Fruit fly (Drosophila melanogaster): ENCODE measurements around the gene Mics1.
A peak's percentile ranks its signal among the peaks of the same experiment; 100 is the strongest.

Mics1 gene

DNA sequence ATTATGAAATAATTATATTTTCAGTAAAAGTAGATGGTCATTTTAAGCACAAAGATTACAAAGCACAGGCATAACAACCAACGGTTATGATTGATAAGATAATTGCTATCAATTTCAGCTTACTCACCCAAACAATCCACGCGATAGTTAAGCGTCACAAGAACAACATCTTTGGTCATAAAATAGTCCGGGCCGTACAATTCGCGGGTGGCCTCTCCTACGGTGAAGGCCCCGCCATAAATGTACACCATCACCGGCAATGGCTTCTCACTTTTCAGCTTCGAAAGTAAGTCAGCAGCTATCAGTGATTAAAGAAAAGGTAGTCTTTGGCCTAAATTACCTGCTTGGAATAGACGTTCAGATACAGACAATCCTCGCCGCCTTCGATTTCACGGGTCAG lies 33.4 kb upstream of the Mics1 start:
- TF ChIP-seq cic (GFP tag; optimal IDR thresholded peaks at IDR 0.05) (no peak), CG12768 (GFP tag; optimal IDR thresholded peaks at IDR 0.05) (no peak)

DNA sequence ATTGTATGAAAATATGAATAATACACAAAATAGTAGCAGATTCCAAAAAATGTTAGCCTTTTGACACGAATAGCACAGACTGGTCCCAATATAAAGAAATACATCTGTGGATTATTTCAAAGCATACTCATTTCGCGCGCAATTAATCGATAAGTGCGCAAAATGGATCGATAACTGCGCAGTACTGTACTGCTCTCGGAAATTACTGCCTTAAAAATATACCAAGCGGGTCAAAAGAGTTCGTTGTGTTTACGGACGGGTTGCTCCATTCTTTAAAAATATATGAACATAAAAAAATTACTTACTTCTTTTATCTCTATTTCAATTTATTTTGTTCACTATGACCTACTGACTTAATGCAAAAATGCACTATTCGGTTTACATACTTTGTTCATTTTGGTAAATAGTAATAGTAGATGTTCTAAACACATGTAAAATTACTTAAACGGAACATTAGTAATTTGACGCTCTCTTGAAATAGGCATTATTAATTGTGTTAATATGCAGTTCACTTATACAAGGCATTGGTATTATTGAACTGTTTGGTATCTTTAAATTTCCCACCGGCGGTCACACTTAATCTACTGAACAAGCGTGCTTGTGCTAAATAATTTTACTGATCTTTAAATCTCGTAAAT lies 28.1 kb upstream of the Mics1 start, which contains the start of the genes Rtnl2 and alphaTub84D:
Gene Rtnl2, minus strand, starts transcription at position 58 of the 638 bp plus-strand sequence.
Gene alphaTub84D, plus strand, starts transcription at position 570 of the 638 bp plus-strand sequence.
- TF ChIP-seq CG12768 (GFP tag; optimal IDR thresholded peaks at IDR 0.05): no peak
- no peak for TF ChIP-seq Mnt (GFP tag; optimal IDR thresholded peaks at IDR 0.05)
- no peak for TF ChIP-seq Crg-1 (GFP tag; optimal IDR thresholded peaks at IDR 0.05)
- TF ChIP-seq tj (GFP tag; optimal IDR thresholded peaks at IDR 0.05): no peak
- no peak for TF ChIP-seq CG14711 (tag; optimal IDR thresholded peaks at IDR 0.05)

DNA sequence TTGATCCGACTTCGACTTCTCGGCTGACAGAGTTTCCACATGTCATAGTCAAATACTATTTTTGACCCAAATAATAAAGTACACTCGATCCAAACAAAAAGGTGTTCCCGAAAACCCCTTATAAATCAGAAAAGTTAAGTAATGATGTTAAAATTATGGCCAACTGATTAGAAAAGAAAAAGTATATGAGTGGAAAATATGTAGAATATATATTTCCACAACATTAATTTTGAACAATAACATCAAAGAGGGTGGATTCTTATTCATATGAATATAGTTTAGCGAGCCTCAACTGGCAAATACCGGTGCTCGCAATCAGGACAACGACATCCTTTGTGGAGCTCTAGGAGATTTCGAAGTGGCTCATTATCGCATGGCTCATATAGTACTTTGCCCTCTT lies 26.5 kb upstream of the Mics1 start, which contains the start of gene alpha-Est6:
Gene alpha-Est6, minus strand, starts transcription at position 101 of the 400 bp plus-strand sequence.
- TF ChIP-seq CG7045 (GFP tag; optimal IDR thresholded peaks at IDR 0.05): no peak
- TF ChIP-seq pad (GFP tag; optimal IDR thresholded peaks at IDR 0.05): no peak
- TF ChIP-seq Clk (GFP tag; optimal IDR thresholded peaks at IDR 0.05): no peak
- no peak for TF ChIP-seq CG14711 (tag; optimal IDR thresholded peaks at IDR 0.05)
- TF ChIP-seq Hr96 (GFP tag; optimal IDR thresholded peaks at IDR 0.05): no peak
- TF ChIP-seq CG12768 (GFP tag; optimal IDR thresholded peaks at IDR 0.05): no peak
- no peak for TF ChIP-seq Crg-1 (GFP tag; optimal IDR thresholded peaks at IDR 0.05)
- TF ChIP-seq bab1 (GFP tag; optimal IDR thresholded peaks at IDR 0.05): no peak
- no peak for TF ChIP-seq CG11617 (GFP tag; optimal IDR thresholded peaks at IDR 0.05)
- no peak for TF ChIP-seq toe (GFP tag; optimal IDR thresholded peaks at IDR 0.05)
- TF ChIP-seq cic (GFP tag; optimal IDR thresholded peaks at IDR 0.05): no peak
- no peak for TF ChIP-seq CG5204 (GFP tag; optimal IDR thresholded peaks at IDR 0.05)
- TF ChIP-seq CG33017 (tag; optimal IDR thresholded peaks at IDR 0.05): no peak
- TF ChIP-seq Mnt (GFP tag; optimal IDR thresholded peaks at IDR 0.05): no peak
- no peak for TF ChIP-seq kay (GFP tag; ENCODE audit: borderline replicate concordance)

DNA sequence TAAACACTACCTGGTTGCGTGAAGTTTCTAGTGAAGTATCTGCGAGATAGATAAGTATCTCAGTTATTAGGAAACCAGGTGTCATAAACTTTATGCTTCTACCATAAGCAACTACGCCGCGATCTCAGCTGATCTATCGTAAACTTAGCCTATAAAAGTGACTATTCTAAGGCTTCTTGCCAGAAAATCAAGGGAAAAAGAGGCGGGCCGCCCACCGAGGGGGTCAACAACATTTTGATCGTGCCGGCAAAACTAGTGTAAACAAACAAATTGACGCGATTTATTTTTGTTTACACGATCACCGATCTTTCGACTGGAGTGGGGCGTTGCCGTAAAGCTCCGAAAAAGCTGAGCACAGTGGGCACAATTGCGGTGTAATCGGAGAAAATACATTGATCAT lies 22.0 kb upstream of the Mics1 start:
- TF ChIP-seq CG7045 (GFP tag; optimal IDR thresholded peaks at IDR 0.05) (no peak), CG33017 (tag; optimal IDR thresholded peaks at IDR 0.05) (peak; percentile 11), Crg-1 (GFP tag; optimal IDR thresholded peaks at IDR 0.05) (no peak), toe (GFP tag; optimal IDR thresholded peaks at IDR 0.05) (no peak), CG11617 (GFP tag; optimal IDR thresholded peaks at IDR 0.05) (no peak)

DNA sequence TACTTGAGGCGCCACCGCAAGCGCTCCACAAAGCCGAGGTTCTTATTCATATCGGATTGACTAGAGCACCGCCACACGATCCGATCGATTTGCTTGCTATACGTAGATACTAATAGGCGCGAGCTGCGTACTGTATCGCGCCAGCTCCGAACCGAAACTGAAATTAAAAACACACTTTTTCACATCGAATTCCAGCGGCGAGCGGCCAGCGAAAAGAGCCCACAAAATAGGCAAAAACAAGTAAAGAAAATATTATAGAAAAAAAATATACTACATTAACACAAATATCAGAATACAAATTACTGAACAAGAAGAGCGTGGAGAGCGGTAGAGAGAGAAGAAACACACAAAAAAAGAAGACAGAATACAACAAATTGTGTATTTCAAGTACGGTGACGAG lies 21.4 kb upstream of the Mics1 start, which contains the start of gene alpha-Est7:
Gene alpha-Est7, minus strand, starts transcription at position 160 of the 400 bp plus-strand sequence.
- TF ChIP-seq kay (GFP tag; ENCODE audit: borderline replicate concordance): peak; percentile 91
- no peak for TF ChIP-seq CG33017 (tag; optimal IDR thresholded peaks at IDR 0.05)
- TF ChIP-seq CG1620 (GFP tag; optimal IDR thresholded peaks at IDR 0.05): no peak
- TF ChIP-seq Mnt (GFP tag; optimal IDR thresholded peaks at IDR 0.05): no peak
- TF ChIP-seq CG11617 (GFP tag; optimal IDR thresholded peaks at IDR 0.05): no peak
- TF ChIP-seq CG12768 (GFP tag; optimal IDR thresholded peaks at IDR 0.05): peak; percentile 33
- no peak for TF ChIP-seq cnc (optimal IDR thresholded peaks at IDR 0.05)
- TF ChIP-seq toe (GFP tag; optimal IDR thresholded peaks at IDR 0.05): peak; percentile 7

DNA sequence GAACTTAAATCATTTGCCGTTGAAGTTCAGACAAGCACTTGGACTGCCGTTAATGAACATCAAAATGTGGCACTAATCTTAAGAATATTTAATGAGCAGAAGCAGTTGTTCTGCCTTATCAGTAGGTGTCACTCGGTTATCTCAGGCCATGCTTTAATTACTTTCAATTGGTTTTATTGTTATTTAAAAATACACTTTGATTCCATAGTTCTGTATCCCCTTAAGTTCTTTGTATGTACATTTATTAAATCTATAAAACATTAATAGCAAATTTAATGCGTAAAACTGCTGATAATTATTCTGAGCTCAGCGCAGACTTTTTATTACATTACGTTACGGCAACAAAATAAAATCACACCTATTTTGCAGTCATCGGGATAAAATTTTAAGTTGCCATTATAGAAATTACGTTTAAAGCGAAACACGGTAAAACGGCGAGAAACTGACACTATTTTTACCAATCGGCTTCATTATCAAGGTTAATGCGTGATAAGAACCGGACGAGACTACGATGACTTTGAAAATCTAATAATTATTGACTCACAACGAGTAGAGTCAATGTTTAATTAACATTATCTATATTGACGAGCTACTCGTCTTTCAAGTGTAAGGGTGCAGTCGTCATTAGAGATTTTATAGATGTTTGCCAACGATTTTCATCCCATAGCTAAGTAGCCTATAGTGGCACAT lies 20.2 kb upstream of the Mics1 start:
- TF ChIP-seq CG5204 (GFP tag; optimal IDR thresholded peaks at IDR 0.05): peak; percentile 20
- TF ChIP-seq bab1 (GFP tag; optimal IDR thresholded peaks at IDR 0.05): no peak
- TF ChIP-seq Clk (GFP tag; optimal IDR thresholded peaks at IDR 0.05): no peak
- peak; percentile 61 for TF ChIP-seq kay (GFP tag; ENCODE audit: borderline replicate concordance)
- TF ChIP-seq CG11617 (GFP tag; optimal IDR thresholded peaks at IDR 0.05): no peak
- no peak for TF ChIP-seq CG1620 (GFP tag; optimal IDR thresholded peaks at IDR 0.05)
- TF ChIP-seq Mnt (GFP tag; optimal IDR thresholded peaks at IDR 0.05): peak; percentile 10
- peak in 1 of 2 experiments; percentile 31 for TF ChIP-seq cnc (optimal IDR thresholded peaks at IDR 0.05)
- peak; percentile 60 for TF ChIP-seq Crg-1 (GFP tag; optimal IDR thresholded peaks at IDR 0.05)
- TF ChIP-seq toe (GFP tag; optimal IDR thresholded peaks at IDR 0.05): peak; percentile 26
- no peak for TF ChIP-seq Hr96 (GFP tag; optimal IDR thresholded peaks at IDR 0.05)
- peak; percentile 59 for TF ChIP-seq CG33017 (tag; optimal IDR thresholded peaks at IDR 0.05)
- peak; percentile 5 for TF ChIP-seq CG7045 (GFP tag; optimal IDR thresholded peaks at IDR 0.05)
- TF ChIP-seq cic (GFP tag; optimal IDR thresholded peaks at IDR 0.05): peak; percentile 24
- TF ChIP-seq pad (GFP tag; optimal IDR thresholded peaks at IDR 0.05): no peak
- peak; percentile 27 for TF ChIP-seq ovo (GFP tag; optimal IDR thresholded peaks at IDR 0.05)
- no peak for TF ChIP-seq tj (GFP tag; optimal IDR thresholded peaks at IDR 0.05)
- TF ChIP-seq CG14711 (tag; optimal IDR thresholded peaks at IDR 0.05): peak; percentile 16
- TF ChIP-seq CG12768 (GFP tag; optimal IDR thresholded peaks at IDR 0.05): peak; percentile 44
- peak; percentile 65 for TF ChIP-seq CG7101 (tag; optimal IDR thresholded peaks at IDR 0.05)

DNA sequence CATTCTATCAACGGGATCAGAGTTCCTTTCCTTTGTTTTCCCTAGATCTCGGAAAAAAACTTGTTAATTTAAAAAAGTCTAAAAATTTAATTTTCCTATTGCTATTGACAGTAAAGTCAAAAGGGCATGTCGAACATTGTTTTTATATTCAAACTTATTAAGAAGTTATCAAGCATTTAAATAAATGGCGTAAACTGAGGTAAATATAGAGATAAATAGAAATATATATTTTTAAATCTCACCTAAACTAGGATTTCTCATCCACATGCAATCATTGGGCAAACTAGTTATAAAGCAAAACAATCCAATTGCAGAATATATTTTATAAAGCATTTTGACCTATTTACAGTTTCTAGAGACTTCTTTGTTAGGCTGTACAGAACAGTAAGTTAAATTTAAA lies 17.2 kb upstream of the Mics1 start, which contains the start of gene Ubc84D:
Gene Ubc84D, minus strand, starts transcription at position 101 of the 400 bp plus-strand sequence.
- TF ChIP-seq pad (GFP tag; optimal IDR thresholded peaks at IDR 0.05) (no peak), Mnt (GFP tag; optimal IDR thresholded peaks at IDR 0.05) (no peak), tj (GFP tag; optimal IDR thresholded peaks at IDR 0.05) (no peak), CG7101 (tag; optimal IDR thresholded peaks at IDR 0.05) (no peak), Crg-1 (GFP tag; optimal IDR thresholded peaks at IDR 0.05) (no peak), Clk (GFP tag; optimal IDR thresholded peaks at IDR 0.05) (no peak), CG7045 (GFP tag; optimal IDR thresholded peaks at IDR 0.05) (no peak), CG33017 (tag; optimal IDR thresholded peaks at IDR 0.05) (no peak)

All from whole organism, adult.